Worm (Caenorhabditis elegans) whole organism, L4 larva: Measurements from ENCODE around the gene C14A6.13.

Experiments used
- F10B5.3 ChIP-seq: sonication (generic microtip); optimal IDR thresholded peaks from 2 replicates; lab custom pipeline; 2016; ENCODE audit warnings: mild to moderate bottlenecking, missing genetic modification characterization, missing compliant biosample characterization
- F44E2.7 ChIP-seq: fragments of 200-800 bp; sonication (Bioruptor generic); IDR thresholded peaks from 2 replicates; pipeline ENCODE4 v2.1.2; 2022; ENCODE audit warnings: missing genetic modification characterization, missing compliant biosample characterization
- F49E8.2 ChIP-seq: sonication (generic microtip); optimal IDR thresholded peaks from 2 replicates; lab custom pipeline; 2016; ENCODE audit warnings: missing compliant biosample characterization, mild to moderate bottlenecking, missing genetic modification characterization, borderline replicate concordance
- T20F7.1 ChIP-seq: fragments of 200-800 bp; sonication (Bioruptor generic); optimal IDR thresholded peaks from 2 replicates; lab custom pipeline; 2018; ENCODE audit warnings: mild to moderate bottlenecking, missing genetic modification characterization, missing compliant biosample characterization
- T26A8.4 ChIP-seq: fragments of 200-800 bp; sonication (Bioruptor generic); IDR thresholded peaks from 2 replicates; pipeline ENCODE4 v1.3.6; 2022; ENCODE audit warnings: missing genetic modification characterization, missing compliant biosample characterization
- aha-1 ChIP-seq: fragments of 150-350 bp; peaks from one replicate; lab custom pipeline; 2014; ENCODE audit warnings: missing biosample characterization, missing genetic modification characterization
- ama-1 ChIP-seq: fragments of 150-350 bp; optimal IDR thresholded peaks from 2 replicates; lab custom pipeline; 2014; ENCODE audit warnings: inconsistent platforms, mixed read lengths
- attf-4 ChIP-seq: sonication (generic microtip); optimal IDR thresholded peaks from 3 replicates; lab custom pipeline; 2017; ENCODE audit warnings: missing biosample characterization, missing genetic modification characterization
- ceh-32 ChIP-seq: sonication (generic microtip); optimal IDR thresholded peaks from 2 replicates; lab custom pipeline; 2016; ENCODE audit warnings: mild to moderate bottlenecking, missing genetic modification characterization, missing compliant biosample characterization; ENCODE audit not compliant: poor library complexity
- ces-1 ChIP-seq: fragments of 150-350 bp; sonication (generic microtip); optimal IDR thresholded peaks from 4 replicates; lab custom pipeline; 2014; ENCODE audit warnings: missing biosample characterization, missing genetic modification reagents, missing genetic modification characterization
- daf-16 ChIP-seq, 3 experiments: sonication (generic microtip); optimal IDR thresholded peaks; 2 replicates each; lab custom pipeline; 2016 to 2017; ENCODE audit warnings: missing genetic modification characterization in 3 of 3, missing genetic modification reagents in 3 of 3, mild to moderate bottlenecking in 2 of 3, missing compliant biosample characterization in 2 of 3, missing biosample characterization in 1 of 3, moderate library complexity in 1 of 3
- dmd-6 ChIP-seq: fragments of 200-800 bp; sonication (Bioruptor generic); IDR thresholded peaks from 2 replicates; pipeline ENCODE4 v1.3.6; 2022; ENCODE audit warnings: missing genetic modification reagents, missing genetic modification characterization, missing compliant biosample characterization
- duxl-1 ChIP-seq: sonication (generic microtip); optimal IDR thresholded peaks from 2 replicates; lab custom pipeline; 2016; ENCODE audit warnings: mild to moderate bottlenecking, missing genetic modification characterization, moderate library complexity, missing compliant biosample characterization; ENCODE audit not compliant: poor library complexity
- dve-1 ChIP-seq: sonication (generic microtip); optimal IDR thresholded peaks from 2 replicates; lab custom pipeline; 2017; ENCODE audit warnings: antibody characterized with exemption, mild to moderate bottlenecking, missing genetic modification characterization, missing compliant biosample characterization; ENCODE audit not compliant: insufficient read depth
- gei-8 ChIP-seq: fragments of 200-800 bp; sonication (Bioruptor generic); optimal IDR thresholded peaks from 2 replicates; lab custom pipeline; 2018; ENCODE audit warnings: mild to moderate bottlenecking, missing genetic modification characterization, missing compliant biosample characterization
- hlh-30 ChIP-seq: sonication (generic microtip); optimal IDR thresholded peaks from 2 replicates; lab custom pipeline; 2017; ENCODE audit warnings: antibody characterized with exemption, mild to moderate bottlenecking, missing genetic modification characterization, missing compliant biosample characterization; ENCODE audit not compliant: insufficient read depth
- lsy-2 ChIP-seq, 2 experiments: fragments of 150-350 bp in 1 of 2; sonication (generic microtip) in 1 of 2; optimal IDR thresholded peaks; 2 replicates each; lab custom pipeline; 2014 to 2017; ENCODE audit warnings: missing biosample characterization in 2 of 2, missing genetic modification characterization in 2 of 2
- nhr-102 ChIP-seq: sonication (generic microtip); optimal IDR thresholded peaks from 2 replicates; lab custom pipeline; 2016; ENCODE audit warnings: mild to moderate bottlenecking, missing genetic modification characterization, moderate library complexity, missing compliant biosample characterization
- nhr-11 ChIP-seq: fragments of 150-350 bp; optimal IDR thresholded peaks from 2 replicates; lab custom pipeline; 2014; ENCODE audit warnings: missing biosample characterization, missing genetic modification characterization
- nhr-237 ChIP-seq: sonication (generic microtip); optimal IDR thresholded peaks from 2 replicates; lab custom pipeline; 2017; ENCODE audit warnings: missing biosample characterization, missing genetic modification characterization
- nhr-42 ChIP-seq: fragments of 200-800 bp; sonication (Bioruptor generic); IDR thresholded peaks from 2 replicates; pipeline ENCODE4 v1.3.6; 2022; ENCODE audit warnings: missing genetic modification characterization, missing compliant biosample characterization
- php-3 ChIP-seq: fragments of 200-800 bp; sonication (Bioruptor generic); IDR thresholded peaks from 2 replicates; pipeline ENCODE4 v1.3.6; 2022; ENCODE audit warnings: missing genetic modification reagents, missing genetic modification characterization, missing compliant biosample characterization
- pqm-1 ChIP-seq: sonication (generic microtip); optimal IDR thresholded peaks from 2 replicates; lab custom pipeline; 2017; ENCODE audit warnings: missing biosample characterization, missing genetic modification characterization
- snpc-1.2 ChIP-seq: fragments of 200-800 bp; sonication (Bioruptor generic); IDR thresholded peaks from 2 replicates; pipeline ENCODE4 v1.3.6; 2022; ENCODE audit warnings: missing genetic modification reagents, missing genetic modification characterization, missing compliant biosample characterization
- tag-97 ChIP-seq: fragments of 200-800 bp; sonication (Bioruptor generic); IDR thresholded peaks from 2 replicates; pipeline ENCODE4 v1.3.6; 2022; ENCODE audit warnings: missing genetic modification characterization, missing compliant biosample characterization
- unc-130 ChIP-seq: sonication (generic microtip); optimal IDR thresholded peaks from 2 replicates; lab custom pipeline; 2016; ENCODE audit warnings: missing genetic modification reagents, missing genetic modification characterization, missing compliant biosample characterization
- unc-62 ChIP-seq, 3 experiments: fragments of 150-350 bp in 1 of 3; sonication (generic microtip); optimal IDR thresholded peaks in 2 of 3; peaks in 1 of 3; 1 replicate in 1 of 3; 2 replicates in 2 of 3; lab custom pipeline; 2014 to 2017; ENCODE audit warnings: missing biosample characterization in 3 of 3, missing genetic modification characterization in 3 of 3, missing genetic modification reagents in 3 of 3, missing genotype in 1 of 3
- ztf-11 ChIP-seq: fragments of 150-350 bp; optimal IDR thresholded peaks from 2 replicates; lab custom pipeline; 2014; ENCODE audit warnings: missing biosample characterization, missing genetic modification characterization
- ztf-7 ChIP-seq: fragments of 150-350 bp; optimal IDR thresholded peaks from 2 replicates; lab custom pipeline; 2014; ENCODE audit warnings: missing biosample characterization, missing genetic modification characterization

C14A6.13 gene

DNA sequence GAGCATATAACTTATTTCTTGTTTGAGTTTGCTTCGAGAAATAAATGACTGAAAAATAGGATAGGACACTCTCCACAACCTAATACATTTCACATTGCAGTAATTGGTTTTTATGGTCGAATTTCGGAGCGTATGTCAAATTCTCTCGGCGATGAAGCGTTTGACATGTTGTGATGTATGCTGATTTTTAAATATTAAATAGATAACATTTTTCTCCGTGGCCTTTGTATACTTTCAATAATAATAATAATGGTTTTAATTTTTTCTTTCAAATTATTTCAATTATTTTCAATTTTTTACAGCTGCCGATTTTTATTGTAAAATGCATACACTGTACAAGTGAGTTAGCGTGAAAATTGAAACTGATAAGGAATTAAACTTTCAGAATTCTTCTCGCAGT is 15.1 kb downstream of the C14A6.13 start, which contains the start of gene C14A6.3:
Gene C14A6.3 (plus strand): TSS at position 301 of the 400 bp plus-strand sequence.
- TF ChIP-seq pqm-1 (tag; lab: Kevin White, UChicago), result peak; percentile 39
- TF ChIP-seq tag-97 (GFP tag; lab: Robert Waterston, UW), result no peak
- no peak for TF ChIP-seq ceh-32 (tag; lab: Kevin White, UChicago)
- TF ChIP-seq nhr-42 (GFP tag; lab: Robert Waterston, UW), result no peak
- TF ChIP-seq, all 104 proteins: peak for 1

DNA sequence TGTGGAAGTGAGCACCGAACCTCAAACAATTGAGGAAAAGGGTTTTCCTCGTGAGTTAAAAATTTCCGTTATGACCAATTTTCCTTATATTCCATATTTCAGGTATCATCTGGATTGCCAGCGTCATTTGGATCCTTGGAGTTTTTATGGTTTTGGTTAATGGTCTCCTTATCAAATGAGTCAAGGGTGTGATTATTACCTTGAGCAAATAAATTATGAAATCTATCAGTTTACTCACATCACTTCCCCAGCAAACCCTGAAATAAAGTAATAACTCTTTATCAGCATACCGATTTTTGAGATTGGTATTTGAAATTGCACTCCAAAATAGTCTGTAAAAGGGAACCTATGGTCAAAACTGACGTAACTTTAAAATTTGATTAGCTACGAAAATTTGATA is 16.7 kb downstream of the C14A6.13 start:
- TF ChIP-seq F49E8.2 (tag; lab: Kevin White, UChicago) (no peak), php-3 (GFP tag; lab: Robert Waterston, UW) (peak; percentile 50; the same call in 1 of the 2 replicates), pqm-1 (tag; lab: Kevin White, UChicago) (peak; percentile 31), ztf-7 (tag; lab: Kevin White, UChicago) (no peak), snpc-1.2 (GFP tag; lab: Robert Waterston, UW) (no peak), aha-1 (tag; lab: Kevin White, UChicago) (no peak), unc-62 (GFP tag; optimal IDR thresholded peaks at IDR 0.05 in 1 of 2; lab: Kevin White, UChicago) (no peak), unc-62 (tag; optimal IDR thresholded peaks at IDR 0.05; lab: Kevin White, UChicago) (no peak), daf-16 (GFP tag; optimal IDR thresholded peaks at IDR 0.05; lab: Kevin White, UChicago) (no peak), daf-16 (tag; optimal IDR thresholded peaks at IDR 0.05; lab: Kevin White, UChicago) (peak; percentile 0)

DNA sequence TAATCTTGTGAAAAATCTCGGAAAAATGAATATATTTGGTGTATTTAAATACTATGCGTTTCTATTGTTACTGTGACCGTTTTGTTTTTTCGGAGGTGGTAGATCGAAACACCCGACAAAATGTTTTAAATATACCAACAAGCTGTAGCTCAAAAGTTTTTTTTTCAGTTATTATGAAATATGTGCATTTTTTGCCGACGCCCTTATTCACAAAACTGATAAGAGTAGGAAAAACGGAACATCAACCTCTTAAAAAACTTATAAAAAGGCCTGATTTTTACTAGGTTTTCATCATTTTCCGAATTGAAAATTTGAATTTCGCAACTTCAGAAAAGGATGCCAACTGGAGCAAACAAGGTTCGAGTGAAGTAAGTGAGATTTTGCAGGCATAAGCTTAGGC is 17.7 kb downstream of the C14A6.13 start, which contains the start of gene Y37H2A.14:
Gene Y37H2A.14 (plus strand): TSS at position 301 of the 400 bp plus-strand sequence.
- TF ChIP-seq lsy-2 (tag; optimal IDR thresholded peaks at IDR 0.05; lab: Kevin White, UChicago) (no peak), pqm-1 (tag; lab: Kevin White, UChicago) (peak; percentile 22)

DNA sequence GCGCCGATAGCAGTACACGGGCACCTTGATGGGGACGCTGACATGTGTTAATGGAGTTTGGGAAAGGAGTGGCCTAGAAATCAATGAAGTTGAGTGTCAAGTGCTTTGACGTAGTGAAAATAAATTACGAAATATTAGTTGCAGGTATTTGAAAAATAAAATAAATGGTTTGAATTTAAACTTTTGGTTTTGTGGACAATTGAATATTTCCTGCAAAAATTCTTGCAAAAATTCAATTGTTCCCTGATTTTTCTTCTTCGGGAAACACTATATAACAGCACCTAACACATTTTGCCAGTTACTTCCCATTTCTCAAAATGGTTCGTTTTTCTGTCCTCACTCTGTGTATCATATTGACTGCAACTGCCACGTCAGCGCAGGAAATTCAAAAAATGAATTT is 18.6 kb downstream of the C14A6.13 start, which contains the start of gene Y37H2A.13:
Gene Y37H2A.13 (plus strand): TSS at position 301 of the 400 bp plus-strand sequence.
- TF ChIP-seq ztf-11 (tag; lab: Kevin White, UChicago), result no peak
- TF ChIP-seq dve-1 (tag; lab: Kevin White, UChicago), result no peak
- no peak for TF ChIP-seq F44E2.7 (GFP tag; lab: Robert Waterston, UW)
- TF ChIP-seq unc-130 (GFP tag; lab: Kevin White, UChicago), result no peak
- TF ChIP-seq nhr-102 (tag; lab: Kevin White, UChicago), result no peak
- TF ChIP-seq nhr-237 (tag; lab: Kevin White, UChicago), result no peak
- no peak for TF ChIP-seq ama-1 (lab: Kevin White, UChicago)
- TF ChIP-seq T20F7.1 (GFP tag; lab: Kevin White, UChicago), result no peak
- TF ChIP-seq hlh-30 (tag; lab: Kevin White, UChicago), result no peak
- TF ChIP-seq nhr-11, result no peak
- no peak for TF ChIP-seq tag-97 (GFP tag; lab: Robert Waterston, UW)
- no peak for TF ChIP-seq attf-4 (tag; lab: Kevin White, UChicago)

DNA sequence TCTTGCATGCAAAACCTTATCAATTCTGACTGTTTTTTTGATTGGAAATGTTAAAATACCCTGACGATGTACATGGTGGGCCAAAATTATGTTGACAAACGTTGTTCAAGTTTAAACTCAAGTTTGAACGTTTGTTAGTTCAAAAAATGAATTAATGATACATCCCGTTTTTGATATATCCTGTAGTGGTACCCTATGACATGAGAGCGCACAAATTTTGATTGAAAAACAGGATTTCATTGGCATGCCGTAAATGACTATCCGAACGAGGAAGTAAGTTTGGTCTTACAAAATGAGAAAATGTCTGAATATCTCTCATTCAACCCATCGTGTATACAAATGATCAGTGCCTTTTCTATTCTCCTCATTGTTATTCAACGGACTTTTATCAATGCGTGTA is 20.0 kb downstream of the C14A6.13 start, which contains the start of gene Y37H2A.11:
Gene Y37H2A.11 (plus strand): TSS at position 301 of the 400 bp plus-strand sequence.
- TF ChIP-seq T26A8.4 (GFP tag; lab: Robert Waterston, UW), result no peak
- TF ChIP-seq ces-1 (GFP tag; lab: Kevin White, UChicago), result no peak
- no peak for TF ChIP-seq F10B5.3
- no peak for TF ChIP-seq ztf-7 (tag; lab: Kevin White, UChicago)
- no peak for TF ChIP-seq unc-62 (GFP tag; optimal IDR thresholded peaks at IDR 0.05 in 1 of 2; lab: Kevin White, UChicago)
- TF ChIP-seq unc-62 (tag; optimal IDR thresholded peaks at IDR 0.05; lab: Kevin White, UChicago), result no peak
- no peak for TF ChIP-seq gei-8 (GFP tag; lab: Kevin White, UChicago)
- TF ChIP-seq dmd-6 (GFP tag; lab: Robert Waterston, UW), result no peak
- no peak for TF ChIP-seq duxl-1 (tag; lab: Kevin White, UChicago)
